Worm (Caenorhabditis elegans): ENCODE results near the gene ebp-1.

ce11 chrV:18086783-18087182 lies 43.4 kb downstream of the ebp-1 start, which contains the start of gene slr-2:
- no peak for TF ChIP-seq him-1 (tag; optimal IDR thresholded peaks at IDR 0.05)
- no peak for TF ChIP-seq dao-5 (tag; optimal IDR thresholded peaks at IDR 0.05)

All from whole organism, L4/young adult.